Worm (Caenorhabditis elegans): ENCODE measurements around the gene srh-135.

srh-135 gene

ce11 chrII:10204428-10205049 is 22.4 kb downstream of the srh-135 start (continued):
- TF ChIP-seq ZK546.5 (tag; optimal IDR thresholded peaks at IDR 0.05) = no peak

ce11 chrII:10203765-10204164 is 23.2 kb downstream of the srh-135 start:
- no peak for TF ChIP-seq lin-39 (tag; optimal IDR thresholded peaks at IDR 0.05)
- TF ChIP-seq ctbp-1 (GFP tag; IDR thresholded peaks at IDR 0.05) = no peak
- TF ChIP-seq mdt-29 (GFP tag; IDR thresholded peaks at IDR 0.05) = no peak
- no peak for TF ChIP-seq ztf-7 (tag; optimal IDR thresholded peaks at IDR 0.05)
- TF ChIP-seq cey-2 (tag; optimal IDR thresholded peaks at IDR 0.05; ENCODE audit: borderline replicate concordance, insufficient read depth) = no peak
- TF ChIP-seq skn-1 (tag; optimal IDR thresholded peaks at IDR 0.05) = no peak

ce11 chrII:10203067-10203466 is 23.9 kb downstream of the srh-135 start:
- TF ChIP-seq hlh-30 (tag; optimal IDR thresholded peaks at IDR 0.05; ENCODE audit: insufficient read depth) = no peak
- peak; percentile 32 for TF ChIP-seq nhr-11 (tag; optimal IDR thresholded peaks at IDR 0.05)

ce11 chrII:10202275-10202674 is 24.7 kb downstream of the srh-135 start:
- no peak for TF ChIP-seq madf-9 (GFP tag; conservative IDR thresholded peaks at IDR 0.05)
- no peak for TF ChIP-seq lir-3 (tag; optimal IDR thresholded peaks at IDR 0.05)
- TF ChIP-seq rbr-2 (tag; optimal IDR thresholded peaks at IDR 0.05) = peak; percentile 22
- no peak for TF ChIP-seq dpl-1 (GFP tag; optimal IDR thresholded peaks at IDR 0.05)
- TF ChIP-seq zip-2 (tag; optimal IDR thresholded peaks at IDR 0.05) = no peak
- no peak; the same call in 1 of the 2 replicates for TF ChIP-seq pha-4 (GFP tag; IDR thresholded peaks at IDR 0.05)
- no peak for TF ChIP-seq pha-4 (tag; optimal IDR thresholded peaks at IDR 0.05)
- no peak for TF ChIP-seq nhr-41 (GFP tag; IDR thresholded peaks at IDR 0.05)
- TF ChIP-seq lin-39 (tag; optimal IDR thresholded peaks at IDR 0.05) = no peak
- no peak for TF ChIP-seq mxl-2 (GFP tag; conservative IDR thresholded peaks at IDR 0.05)
- TF ChIP-seq saeg-2 (GFP tag; IDR thresholded peaks at IDR 0.05) = no peak
- no peak for TF ChIP-seq spr-3 (GFP tag; optimal IDR thresholded peaks at IDR 0.05)
- TF ChIP-seq lin-29 (GFP tag; IDR thresholded peaks at IDR 0.05) = no peak
- no peak for TF ChIP-seq ZK337.2 (GFP tag; IDR thresholded peaks at IDR 0.05)
- no peak for TF ChIP-seq cey-2 (tag; optimal IDR thresholded peaks at IDR 0.05; ENCODE audit: borderline replicate concordance, insufficient read depth)
- no peak for TF ChIP-seq lim-7 (GFP tag; IDR thresholded peaks at IDR 0.05)
- no peak for TF ChIP-seq gei-8 (GFP tag; optimal IDR thresholded peaks at IDR 0.05)
- TF ChIP-seq jun-1 (tag; optimal IDR thresholded peaks at IDR 0.05) = no peak
- no peak for TF ChIP-seq unc-39 (tag; optimal IDR thresholded peaks at IDR 0.05)
- TF ChIP-seq ceh-62 (tag; optimal IDR thresholded peaks at IDR 0.05) = no peak
- TF ChIP-seq hlh-11 (tag; optimal IDR thresholded peaks at IDR 0.05) = peak; percentile 59
- no peak for TF ChIP-seq daf-16 (GFP tag; optimal IDR thresholded peaks at IDR 0.05)
- no peak for TF ChIP-seq daf-16 (tag; optimal IDR thresholded peaks at IDR 0.05)
- TF ChIP-seq vab-7 (GFP tag; IDR thresholded peaks at IDR 0.05) = no peak
- TF ChIP-seq R02D3.7 (tag; optimal IDR thresholded peaks at IDR 0.05) = no peak
- peak; percentile 60 for TF ChIP-seq hlh-30 (tag; optimal IDR thresholded peaks at IDR 0.05; ENCODE audit: insufficient read depth)
- TF ChIP-seq fos-1 (tag; optimal IDR thresholded peaks at IDR 0.05) = no peak
- TF ChIP-seq F26F4.8 (GFP tag; conservative IDR thresholded peaks at IDR 0.05) = no peak
- TF ChIP-seq zag-1 (tag; optimal IDR thresholded peaks at IDR 0.05) = no peak
- no peak for TF ChIP-seq ceh-20 (GFP tag; IDR thresholded peaks at IDR 0.05)
- no peak for TF ChIP-seq fkh-10 (GFP tag; optimal IDR thresholded peaks at IDR 0.05)
- TF ChIP-seq dmd-8 (GFP tag; IDR thresholded peaks at IDR 0.05) = no peak
- no peak for TF ChIP-seq T20F7.1 (GFP tag; optimal IDR thresholded peaks at IDR 0.05)
- TF ChIP-seq pqm-1 (tag; optimal IDR thresholded peaks at IDR 0.05) = no peak
- no peak for TF ChIP-seq nhr-42 (GFP tag; IDR thresholded peaks at IDR 0.05)
- no peak for TF ChIP-seq sdz-12 (GFP tag; optimal IDR thresholded peaks at IDR 0.05)
- TF ChIP-seq php-3 (GFP tag; IDR thresholded peaks at IDR 0.05) = no peak
- TF ChIP-seq nhr-102 (tag; optimal IDR thresholded peaks at IDR 0.05) = no peak
- peak in 1 of 2 experiments; percentile 1 for TF ChIP-seq hif-1 (tag; optimal IDR thresholded peaks at IDR 0.05)
- no peak for TF ChIP-seq lin-15B (tag; optimal IDR thresholded peaks at IDR 0.05)

Measured in whole organism, L4 larva.